Worm (Caenorhabditis elegans) whole organism, early embryonic: Measurements from ENCODE around the gene tebp-1.
A peak's percentile ranks its signal among the peaks of the same experiment; 100 is the strongest.

Experiments
- B0310.2 ChIP-seq: sonication (generic microtip); optimal IDR thresholded peaks from 2 replicates; lab custom pipeline; 2016; ENCODE audit warnings: mild to moderate bottlenecking, missing genetic modification characterization, missing compliant biosample characterization
- F13C5.2 ChIP-seq: sonication (generic microtip); optimal IDR thresholded peaks from 2 replicates; lab custom pipeline; 2017; ENCODE audit warnings: mild to moderate bottlenecking, missing genetic modification characterization, inconsistent platforms, missing compliant biosample characterization
- aly-1 ChIP-seq: sonication (generic microtip); optimal IDR thresholded peaks from 2 replicates; lab custom pipeline; 2016; ENCODE audit warnings: missing genetic modification characterization, missing compliant biosample characterization
- ama-1 ChIP-seq: fragments of 150-350 bp; optimal IDR thresholded peaks from 2 replicates; lab custom pipeline; 2014
- ceh-13 ChIP-seq: fragments of 200-800 bp; sonication (Bioruptor generic); optimal IDR thresholded peaks from 2 replicates; lab custom pipeline; 2018; ENCODE audit warnings: mild to moderate bottlenecking, missing genetic modification characterization, missing compliant biosample characterization
- ceh-36 ChIP-seq: sonication (generic microtip); optimal IDR thresholded peaks from 2 replicates; lab custom pipeline; 2016; ENCODE audit warnings: missing genetic modification characterization, inconsistent platforms, missing compliant biosample characterization
- ets-7 ChIP-seq: sonication (generic microtip); optimal IDR thresholded peaks from 2 replicates; lab custom pipeline; 2016; ENCODE audit warnings: missing genotype, missing genetic modification characterization, missing compliant biosample characterization
- flt-1 ChIP-seq: fragments of 200-800 bp; sonication (Bioruptor generic); IDR thresholded peaks from 2 replicates; pipeline ENCODE4 v1.3.6; 2022; ENCODE audit warnings: missing genetic modification characterization, missing compliant biosample characterization
- hmbx-1 ChIP-seq: sonication (generic microtip); optimal IDR thresholded peaks from 2 replicates; lab custom pipeline; 2016; ENCODE audit warnings: mild to moderate bottlenecking, missing genetic modification characterization, missing compliant biosample characterization
- hmg-4 ChIP-seq: fragments of 200-800 bp; sonication (Bioruptor generic); optimal IDR thresholded peaks from 2 replicates; lab custom pipeline; 2018; ENCODE audit warnings: mild to moderate bottlenecking, missing genetic modification characterization, missing compliant biosample characterization
- hnd-1 ChIP-seq: sonication (generic microtip); optimal IDR thresholded peaks from 2 replicates; lab custom pipeline; 2016; ENCODE audit warnings: missing genetic modification characterization, missing compliant biosample characterization
- pes-1 ChIP-seq: fragments of 200-800 bp; sonication (Bioruptor generic); IDR thresholded peaks from 2 replicates; pipeline ENCODE4 v1.3.6; 2022; ENCODE audit warnings: missing genetic modification reagents, missing genetic modification characterization, missing compliant biosample characterization
- scrt-1 ChIP-seq: fragments of 200-800 bp; sonication (Bioruptor generic); IDR thresholded peaks from 2 replicates; pipeline ENCODE4 v1.3.6; 2022; ENCODE audit warnings: missing genetic modification characterization, missing compliant biosample characterization
- sea-1 ChIP-seq: fragments of 200-800 bp; sonication (Bioruptor generic); conservative IDR thresholded peaks from 2 replicates; pipeline ENCODE4 v1.3.6; 2022; ENCODE audit warnings: missing genetic modification characterization, missing compliant biosample characterization
- tbx-11 ChIP-seq: fragments of 200-800 bp; sonication (Bioruptor generic); IDR thresholded peaks from 2 replicates; pipeline ENCODE4 v1.3.6; 2022; ENCODE audit warnings: missing genetic modification characterization, missing compliant biosample characterization
- tbx-37 ChIP-seq: fragments of 200-800 bp; sonication (Bioruptor generic); conservative IDR thresholded peaks from 2 replicates; pipeline ENCODE4 v1.3.6; 2022; ENCODE audit warnings: missing genetic modification reagents, missing genetic modification characterization, missing compliant biosample characterization
- tra-4 ChIP-seq: sonication (generic microtip); optimal IDR thresholded peaks from 2 replicates; lab custom pipeline; 2017; ENCODE audit warnings: missing genetic modification characterization, missing compliant biosample characterization

The tebp-1 gene

DNA sequence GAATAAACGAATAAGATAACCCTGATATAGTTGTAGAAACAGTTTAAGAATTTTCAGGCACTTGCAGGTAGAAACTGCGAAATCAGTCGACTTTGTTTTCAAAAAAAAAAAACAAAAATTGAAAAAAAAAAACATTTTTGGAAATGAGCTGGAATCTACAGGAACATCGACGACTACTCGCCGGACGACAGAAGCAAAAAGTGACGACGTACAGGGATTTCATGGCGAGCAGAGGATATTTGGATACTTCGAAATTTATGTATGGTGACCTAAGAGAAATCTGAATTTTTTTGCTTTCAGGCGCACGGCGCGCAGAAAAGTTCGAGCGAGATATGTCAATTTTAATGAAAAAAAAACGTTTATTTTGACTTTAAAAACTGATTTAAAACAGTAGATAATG lies 39.3 kb downstream of the tebp-1 start:
- TF ChIP-seq ceh-13 (GFP tag; lab: Kevin White, UChicago) (no peak), hmg-4 (no peak), flt-1 (GFP tag; lab: Robert Waterston, UW) (no peak), aly-1 (tag; lab: Kevin White, UChicago) (no peak), ets-7 (no peak), tbx-11 (GFP tag; lab: Robert Waterston, UW) (no peak)

DNA sequence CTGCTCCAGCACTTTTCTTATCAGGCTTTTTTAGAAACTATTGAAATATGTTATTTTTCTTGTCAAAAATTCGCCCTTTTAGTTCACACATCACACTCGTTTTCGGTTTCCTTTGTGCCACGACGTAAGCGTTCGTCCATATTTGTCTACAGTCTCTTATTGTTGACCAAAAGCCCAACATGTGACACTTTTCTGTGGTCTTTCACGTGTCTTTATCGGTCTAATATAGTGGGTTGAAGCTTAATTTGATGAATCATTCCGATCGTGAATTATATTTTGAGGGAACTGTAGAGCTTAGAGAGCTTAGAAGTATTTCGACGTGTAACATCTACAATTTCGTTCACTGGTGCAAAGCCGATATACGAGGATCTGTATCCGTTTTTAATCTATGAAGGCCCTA lies 42.4 kb downstream of the tebp-1 start:
- TF ChIP-seq ceh-36 (tag; lab: Kevin White, UChicago) (no peak), tbx-37 (no peak), B0310.2 (tag; lab: Kevin White, UChicago) (no peak), sea-1 (GFP tag; lab: Robert Waterston, UW) (no peak), scrt-1 (GFP tag; lab: Robert Waterston, UW) (no peak), ama-1 (no peak), aly-1 (tag; lab: Kevin White, UChicago) (no peak), ets-7 (no peak)

DNA sequence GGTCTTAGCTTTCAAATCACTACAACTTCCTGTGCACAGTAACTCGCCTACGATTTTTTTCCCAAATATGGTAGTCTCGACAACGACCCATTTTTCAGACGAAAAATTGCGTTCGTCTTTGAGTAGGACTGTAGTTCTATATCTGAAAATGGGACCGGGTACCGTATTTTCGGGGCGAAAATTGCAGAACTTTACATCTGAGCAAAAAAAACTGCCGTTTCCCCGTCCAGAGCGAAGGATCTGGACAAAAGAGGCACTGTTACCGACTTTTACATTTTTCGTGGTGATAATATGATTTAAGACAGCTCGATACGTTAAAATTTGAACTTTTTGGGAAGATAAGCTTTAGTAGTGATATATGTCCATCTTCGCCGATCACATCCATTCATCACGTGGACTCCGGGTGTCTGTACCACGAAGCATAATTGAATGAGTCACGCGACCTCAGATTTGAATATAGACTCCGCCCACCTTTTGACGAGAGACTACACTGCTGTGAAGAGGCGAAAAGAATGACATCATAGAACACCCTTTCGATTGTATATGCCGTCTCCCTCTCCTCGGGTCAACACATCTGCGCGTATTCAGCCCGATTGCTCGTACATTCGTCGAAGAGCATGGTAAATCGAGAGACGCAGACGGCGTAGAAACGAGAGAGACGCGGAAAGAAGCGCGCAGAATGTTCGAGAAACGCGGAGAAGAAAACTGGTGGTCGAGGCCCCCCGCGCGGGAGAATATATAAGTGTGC lies 43.1 kb downstream of the tebp-1 start:
- no peak for TF ChIP-seq hnd-1 (tag; lab: Kevin White, UChicago)
- peak; percentile 0 for TF ChIP-seq ceh-13 (GFP tag; lab: Kevin White, UChicago)
- TF ChIP-seq pes-1 = peak; percentile 9; the same call in 1 of the 2 replicates
- TF ChIP-seq ets-7 = no peak
- TF ChIP-seq F13C5.2 (tag; lab: Kevin White, UChicago) = peak; percentile 63
- no peak for TF ChIP-seq sea-1 (GFP tag; lab: Robert Waterston, UW)
- TF ChIP-seq tbx-11 (GFP tag; lab: Robert Waterston, UW) = no peak
- TF ChIP-seq tbx-37 = no peak
- no peak for TF ChIP-seq ceh-36 (tag; lab: Kevin White, UChicago)
- TF ChIP-seq flt-1 (GFP tag; lab: Robert Waterston, UW) = peak; percentile 27; the same call in 1 of the 2 replicates
- TF ChIP-seq hmg-4 = no peak
- peak; percentile 93 for TF ChIP-seq ama-1
- TF ChIP-seq B0310.2 (tag; lab: Kevin White, UChicago) = peak; percentile 22
- TF ChIP-seq scrt-1 (GFP tag; lab: Robert Waterston, UW) = no peak; the same call in 1 of the 2 replicates

DNA sequence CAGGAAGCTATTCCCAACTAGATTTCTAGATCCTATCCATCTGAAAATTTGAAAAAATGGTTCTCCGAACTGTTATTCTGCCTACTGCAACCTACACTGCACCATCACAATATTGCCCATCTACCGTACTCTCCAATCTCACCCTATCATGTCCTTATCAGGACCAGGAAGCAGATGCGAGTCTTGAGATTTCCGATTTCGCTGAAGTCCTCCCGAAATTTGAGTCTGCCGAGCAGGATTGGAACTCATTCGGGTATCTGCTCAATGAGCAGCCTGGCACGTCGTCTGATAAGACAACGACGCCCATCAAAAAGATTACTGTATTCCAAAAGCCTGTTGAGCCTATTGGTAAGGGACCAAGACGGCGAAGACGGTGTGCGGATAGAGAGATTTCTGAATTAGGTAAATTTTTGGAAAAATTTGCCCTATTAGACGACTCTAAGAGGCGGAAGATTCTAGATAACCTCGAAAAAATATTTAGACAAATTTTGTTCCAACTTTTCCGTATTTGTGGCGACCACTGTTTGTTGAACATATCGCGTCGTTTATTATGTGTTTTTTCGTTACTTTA lies 43.8 kb downstream of the tebp-1 start:
- TF ChIP-seq aly-1 (tag; lab: Kevin White, UChicago) (no peak), ceh-13 (GFP tag; lab: Kevin White, UChicago) (no peak), hnd-1 (tag; lab: Kevin White, UChicago) (no peak), sea-1 (GFP tag; lab: Robert Waterston, UW) (peak; percentile 15; the same call in 1 of the 2 replicates), ets-7 (no peak), pes-1 (no peak), hmbx-1 (tag; lab: Kevin White, UChicago) (no peak), tra-4 (tag; lab: Kevin White, UChicago) (no peak), tbx-37 (no peak), tbx-11 (GFP tag; lab: Robert Waterston, UW) (no peak), F13C5.2 (tag; lab: Kevin White, UChicago) (no peak), ama-1 (peak; percentile 98), scrt-1 (GFP tag; lab: Robert Waterston, UW) (no peak), B0310.2 (tag; lab: Kevin White, UChicago) (no peak), ceh-36 (tag; lab: Kevin White, UChicago) (peak; percentile 44), hmg-4 (peak; percentile 59), flt-1 (GFP tag; lab: Robert Waterston, UW) (no peak; the same call in 1 of the 2 replicates)

ce11 chrII:14406117-14406935 lies 44.5 kb downstream of the tebp-1 start:
- TF ChIP-seq hmg-4 (no peak), tra-4 (tag; lab: Kevin White, UChicago) (no peak), B0310.2 (tag; lab: Kevin White, UChicago) (no peak), sea-1 (GFP tag; lab: Robert Waterston, UW) (peak; percentile 36; the same call in 1 of the 2 replicates), tbx-11 (GFP tag; lab: Robert Waterston, UW) (no peak), ama-1 (peak; percentile 83), hnd-1 (tag; lab: Kevin White, UChicago) (no peak), ceh-13 (GFP tag; lab: Kevin White, UChicago) (no peak), scrt-1 (GFP tag; lab: Robert Waterston, UW) (no peak), hmbx-1 (tag; lab: Kevin White, UChicago) (no peak)

DNA sequence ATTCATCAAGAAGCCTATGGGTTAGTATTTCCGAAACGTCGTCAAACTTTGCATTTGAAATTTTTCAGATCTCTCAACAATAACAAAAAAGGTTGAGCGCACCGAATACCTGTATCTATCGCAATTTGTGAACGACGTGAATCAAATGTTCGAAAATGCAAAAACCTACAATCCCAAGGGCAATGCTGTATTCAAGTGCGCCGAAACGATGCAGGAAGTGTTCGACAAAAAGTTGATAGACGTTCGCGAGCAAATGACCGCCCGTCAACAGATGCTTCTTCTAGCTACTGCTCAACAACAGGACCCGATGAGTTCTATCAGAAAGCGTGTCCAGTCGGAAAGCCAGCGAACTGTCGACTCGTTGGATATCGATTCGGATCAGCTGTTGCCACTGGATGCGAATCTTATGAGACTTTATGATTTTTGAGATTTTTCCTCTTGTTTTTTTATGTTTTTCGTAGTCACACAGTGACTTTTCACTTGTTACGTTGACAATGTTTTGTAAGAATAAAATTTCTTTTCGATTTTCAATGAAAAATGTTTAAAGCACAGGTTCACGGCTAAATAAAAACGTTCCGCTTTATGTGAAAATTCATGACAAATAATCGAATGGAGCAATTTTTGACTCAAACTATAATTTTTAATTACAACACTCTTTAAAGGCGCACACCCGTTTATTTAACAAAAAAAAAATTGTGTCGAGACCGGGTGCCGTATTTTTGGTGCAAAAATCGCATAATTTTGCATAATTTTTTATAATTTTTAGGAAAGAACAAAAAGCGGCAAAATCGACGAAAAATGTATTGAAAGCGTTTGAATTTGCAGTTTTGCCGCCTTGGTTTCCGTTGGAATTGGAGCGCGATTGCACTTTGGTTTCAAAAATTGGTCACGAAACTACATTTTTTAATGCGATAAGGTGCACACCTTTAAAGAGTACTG lies 45.8 kb downstream of the tebp-1 start:
- TF ChIP-seq sea-1 (GFP tag; lab: Robert Waterston, UW) (peak; percentile 84), aly-1 (tag; lab: Kevin White, UChicago) (no peak), ceh-36 (tag; lab: Kevin White, UChicago) (peak; percentile 9), ama-1 (peak; percentile 73), ceh-13 (GFP tag; lab: Kevin White, UChicago) (no peak), pes-1 (peak; percentile 36; the same call in 1 of the 2 replicates), tbx-11 (GFP tag; lab: Robert Waterston, UW) (0 out of 2 replicates have a peak, but pooled peaks have one; percentile 42), flt-1 (GFP tag; lab: Robert Waterston, UW) (peak; percentile 25; the same call in 1 of the 2 replicates), B0310.2 (tag; lab: Kevin White, UChicago) (peak; percentile 36), scrt-1 (GFP tag; lab: Robert Waterston, UW) (no peak), tbx-37 (no peak), hnd-1 (tag; lab: Kevin White, UChicago) (peak; percentile 56), tra-4 (tag; lab: Kevin White, UChicago) (no peak)
